Worm (Caenorhabditis elegans) whole organism, young adult: ENCODE results near the gene fos-1.

Experiments
- B0019.2 ChIP-seq: fragments of 200-800 bp; sonication (Bioruptor generic); conservative IDR thresholded peaks from 2 replicates; pipeline ENCODE4 v1.3.6; 2022; ENCODE audit warnings: missing genetic modification reagents, missing genetic modification characterization, missing compliant biosample characterization
- C06A6.2 ChIP-seq: fragments of 200-800 bp; sonication (Bioruptor generic); conservative IDR thresholded peaks from 2 replicates; pipeline ENCODE4 v1.3.6; 2022; ENCODE audit warnings: missing genetic modification characterization, missing compliant biosample characterization
- C17E4.6 ChIP-seq: fragments of 200-800 bp; sonication (Bioruptor generic); IDR thresholded peaks from 2 replicates; pipeline ENCODE4 v1.3.6; 2022; ENCODE audit warnings: missing genetic modification reagents, missing genetic modification characterization, missing compliant biosample characterization
- D2030.7 ChIP-seq: fragments of 200-800 bp; sonication (Bioruptor generic); IDR thresholded peaks from 2 replicates; pipeline ENCODE4 v1.3.6; 2022; ENCODE audit warnings: missing genetic modification reagents, missing genetic modification characterization, missing compliant biosample characterization
- F39B2.1 ChIP-seq: fragments of 200-800 bp; sonication (Bioruptor generic); IDR thresholded peaks from 2 replicates; pipeline ENCODE4 v1.3.6; 2022; ENCODE audit warnings: missing genetic modification reagents, missing genetic modification characterization, missing compliant biosample characterization
- F57C9.4 ChIP-seq: sonication (generic microtip); optimal IDR thresholded peaks from 2 replicates; lab custom pipeline; 2017; ENCODE audit warnings: mild to moderate bottlenecking, missing genetic modification characterization, missing compliant biosample characterization
- K12H6.12 ChIP-seq: fragments of 200-800 bp; sonication (Bioruptor generic); optimal IDR thresholded peaks from 2 replicates; lab custom pipeline; 2018; ENCODE audit warnings: mild to moderate bottlenecking, missing genetic modification characterization, missing compliant biosample characterization
- T26A5.8 ChIP-seq: sonication (generic microtip); optimal IDR thresholded peaks from 2 replicates; lab custom pipeline; 2016; ENCODE audit warnings: missing genetic modification characterization, missing compliant biosample characterization
- Y53G8AR.9 ChIP-seq: fragments of 200-800 bp; sonication (Bioruptor generic); conservative IDR thresholded peaks from 2 replicates; pipeline ENCODE4 v1.3.6; 2022; ENCODE audit warnings: missing genetic modification reagents, missing genetic modification characterization, missing compliant biosample characterization
- Y79H2A.3 ChIP-seq: fragments of 200-800 bp; sonication (Bioruptor generic); conservative IDR thresholded peaks from 2 replicates; pipeline ENCODE4 v1.3.6; 2022; ENCODE audit warnings: missing genetic modification reagents, missing genetic modification characterization, missing compliant biosample characterization
- Y95B8A.8 ChIP-seq: fragments of 200-800 bp; sonication (Bioruptor generic); IDR thresholded peaks from 2 replicates; pipeline ENCODE4 v1.3.6; 2022; ENCODE audit warnings: missing genetic modification reagents, missing genetic modification characterization, missing compliant biosample characterization
- cebp-1 ChIP-seq, 2 experiments: fragments of 200-800 bp in 1 of 2; sonication (Bioruptor generic) in 1 of 2; sonication (generic microtip) in 1 of 2; IDR thresholded peaks in 1 of 2; optimal IDR thresholded peaks in 1 of 2; 2 replicates each; pipeline versions ENCODE4 v1.3.6 to Lab custom; 2017 to 2022; ENCODE audit warnings: missing compliant biosample characterization in 2 of 2, missing genetic modification characterization in 2 of 2, mild to moderate bottlenecking in 1 of 2, missing genetic modification reagents in 1 of 2, moderate library complexity in 1 of 2
- cebp-2 ChIP-seq: fragments of 200-800 bp; sonication (Bioruptor generic); IDR thresholded peaks from 2 replicates; pipeline ENCODE4 v1.3.6; 2022; ENCODE audit warnings: missing genetic modification characterization, missing compliant biosample characterization
- ceh-79 ChIP-seq: sonication (generic microtip); optimal IDR thresholded peaks from 2 replicates; lab custom pipeline; 2017; ENCODE audit warnings: mild to moderate bottlenecking, missing genetic modification characterization, missing compliant biosample characterization
- ceh-91 ChIP-seq: fragments of 200-800 bp; sonication (Bioruptor generic); IDR thresholded peaks from 2 replicates; pipeline ENCODE4 v1.3.6; 2022; ENCODE audit warnings: missing genetic modification reagents, missing genetic modification characterization, missing compliant biosample characterization
- chd-7 ChIP-seq: sonication (generic microtip); optimal IDR thresholded peaks from 2 replicates; lab custom pipeline; 2016; ENCODE audit warnings: mild to moderate bottlenecking, missing genetic modification characterization, moderate library complexity, missing compliant biosample characterization
- ekl-4 ChIP-seq: fragments of 200-800 bp; sonication (Bioruptor generic); IDR thresholded peaks from 2 replicates; pipeline ENCODE4 v1.3.6; 2022; ENCODE audit warnings: missing genetic modification reagents, missing genetic modification characterization, missing compliant biosample characterization
- ets-4 ChIP-seq: fragments of 200-800 bp; sonication (Bioruptor generic); optimal IDR thresholded peaks from 2 replicates; lab custom pipeline; 2018; ENCODE audit warnings: mild to moderate bottlenecking, missing genetic modification characterization, missing compliant biosample characterization
- hlh-26 ChIP-seq: fragments of 200-800 bp; sonication (Bioruptor generic); conservative IDR thresholded peaks from 2 replicates; pipeline ENCODE4 v1.3.6; 2022; ENCODE audit warnings: missing genetic modification reagents, missing genetic modification characterization, missing compliant biosample characterization
- hmg-1.2 ChIP-seq: fragments of 200-800 bp; sonication (Bioruptor generic); IDR thresholded peaks from 2 replicates; pipeline ENCODE4 v1.3.6; 2022; ENCODE audit warnings: missing genetic modification reagents, missing genetic modification characterization, missing compliant biosample characterization
- hrde-1 ChIP-seq: sonication (generic microtip); optimal IDR thresholded peaks from 2 replicates; lab custom pipeline; 2016; ENCODE audit warnings: missing genetic modification characterization, mild to moderate bottlenecking, missing compliant biosample characterization, moderate library complexity, missing genotype, missing genetic modification reagents, borderline replicate concordance
- hsf-1 ChIP-seq: fragments of 200-800 bp; sonication (Bioruptor generic); IDR thresholded peaks from 2 replicates; pipeline ENCODE4 v1.3.6; 2022; ENCODE audit warnings: missing genetic modification reagents, missing genetic modification characterization, missing compliant biosample characterization
- lin-26 ChIP-seq: fragments of 200-800 bp; sonication (Bioruptor generic); IDR thresholded peaks from 2 replicates; pipeline ENCODE4 v1.3.6; 2022; ENCODE audit warnings: missing genetic modification reagents, missing genetic modification characterization, missing compliant biosample characterization
- lir-1 ChIP-seq: fragments of 200-800 bp; sonication (Bioruptor generic); conservative IDR thresholded peaks from 2 replicates; pipeline ENCODE4 v1.3.6; 2022; ENCODE audit warnings: missing genetic modification reagents, missing genetic modification characterization, missing compliant biosample characterization
- lsl-1 ChIP-seq: fragments of 200-800 bp; sonication (Bioruptor generic); optimal IDR thresholded peaks from 2 replicates; lab custom pipeline; 2018; ENCODE audit warnings: mild to moderate bottlenecking, missing genetic modification characterization, moderate library complexity, missing compliant biosample characterization
- madf-8 ChIP-seq: fragments of 200-800 bp; sonication (Bioruptor generic); conservative IDR thresholded peaks from 2 replicates; pipeline ENCODE4 v1.3.6; 2022; ENCODE audit warnings: missing genetic modification reagents, missing genetic modification characterization, missing compliant biosample characterization
- mes-4 ChIP-seq: sonication (generic microtip); optimal IDR thresholded peaks from 2 replicates; lab custom pipeline; 2016; ENCODE audit warnings: missing genotype, missing genetic modification characterization, missing compliant biosample characterization
- nhr-90 ChIP-seq: sonication (generic microtip); optimal IDR thresholded peaks from 2 replicates; lab custom pipeline; 2016; ENCODE audit warnings: missing genotype, mild to moderate bottlenecking, missing genetic modification characterization, missing compliant biosample characterization
- pha-4 ChIP-seq: fragments of 150-350 bp; sonication (generic microtip); optimal IDR thresholded peaks from 2 replicates; lab custom pipeline; 2014; ENCODE audit warnings: missing biosample characterization, missing genetic modification reagents, missing genetic modification characterization
- rcor-1 ChIP-seq: fragments of 200-800 bp; sonication (Bioruptor generic); IDR thresholded peaks from 2 replicates; pipeline ENCODE4 v1.3.6; 2022; ENCODE audit warnings: missing genetic modification reagents, missing genetic modification characterization, missing compliant biosample characterization
- repo-1 ChIP-seq: sonication (generic microtip); optimal IDR thresholded peaks from 2 replicates; lab custom pipeline; 2017; ENCODE audit warnings: mild to moderate bottlenecking, missing genetic modification characterization, missing compliant biosample characterization
- somi-1 ChIP-seq: fragments of 200-800 bp; sonication (Bioruptor generic); optimal IDR thresholded peaks from 2 replicates; lab custom pipeline; 2018; ENCODE audit warnings: mild to moderate bottlenecking, missing genetic modification characterization, missing compliant biosample characterization
- zim-3 ChIP-seq: sonication (generic microtip); optimal IDR thresholded peaks from 2 replicates; lab custom pipeline; 2017; ENCODE audit warnings: mild to moderate bottlenecking, missing genetic modification characterization, moderate library complexity, missing compliant biosample characterization

The fos-1 gene

DNA sequence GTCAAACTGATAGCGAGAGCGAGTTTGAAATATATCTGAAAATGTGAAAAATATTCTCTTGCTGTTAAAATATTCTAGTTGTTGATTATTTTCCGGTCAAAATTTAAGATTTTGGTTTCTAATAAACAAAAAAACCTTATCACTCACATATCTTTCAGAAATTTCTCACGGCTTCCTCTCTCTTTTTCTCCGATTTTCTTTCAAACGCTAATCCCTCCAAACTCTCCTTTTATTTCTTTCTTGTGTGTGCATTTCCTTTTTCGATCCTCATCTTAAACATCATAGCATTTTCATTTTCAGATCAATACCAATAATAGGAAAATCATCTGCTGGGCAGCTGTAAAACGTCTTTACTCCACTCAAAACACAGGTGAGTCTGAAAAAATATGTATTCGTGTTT, at the start of gene fos-1:
Gene fos-1 (plus strand): TSS at position 301 of the 400 bp plus-strand sequence.
- TF ChIP-seq lir-1 (GFP tag; lab: Robert Waterston, UW) (no peak), C17E4.6 (GFP tag; lab: Robert Waterston, UW) (no peak), C06A6.2 (no peak), madf-8 (no peak)

DNA sequence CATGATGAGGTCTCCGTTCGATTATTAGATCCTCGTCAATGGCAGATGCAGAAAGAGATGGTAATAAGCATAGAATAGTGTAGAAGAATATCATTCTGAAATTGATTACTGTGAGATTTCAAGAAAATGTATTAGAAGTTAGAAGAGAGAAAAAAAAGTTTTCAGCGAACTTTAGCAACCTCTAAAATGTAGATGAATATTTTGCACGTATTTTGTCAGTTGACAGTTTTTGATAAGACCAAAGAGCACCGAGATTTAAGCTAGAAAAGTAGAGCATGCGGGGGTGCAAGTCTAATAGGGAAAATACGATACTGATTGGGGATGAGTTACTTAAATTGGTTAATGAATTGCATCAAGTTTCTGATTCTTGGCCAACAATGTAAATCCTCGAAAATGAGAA, 48.7 kb upstream of the fos-1 start, which contains the start of gene M03F8.6:
Gene M03F8.6 (minus strand): TSS at position 101 of the 400 bp plus-strand sequence.
- TF ChIP-seq ceh-91 (no peak), Y95B8A.8 (GFP tag; lab: Robert Waterston, UW) (no peak), cebp-1 (GFP tag; IDR thresholded peaks at IDR 0.05; lab: Robert Waterston, UW) (no peak), cebp-1 (tag; optimal IDR thresholded peaks at IDR 0.05; lab: Kevin White, UChicago) (no peak), nhr-90 (tag; lab: Kevin White, UChicago) (no peak), ceh-79 (tag; lab: Kevin White, UChicago) (no peak), somi-1 (no peak), B0019.2 (no peak), pha-4 (tag; lab: Kevin White, UChicago) (no peak), lsl-1 (GFP tag; lab: Kevin White, UChicago) (no peak), chd-7 (tag; lab: Kevin White, UChicago) (no peak), F39B2.1 (GFP tag; lab: Robert Waterston, UW) (no peak)

DNA sequence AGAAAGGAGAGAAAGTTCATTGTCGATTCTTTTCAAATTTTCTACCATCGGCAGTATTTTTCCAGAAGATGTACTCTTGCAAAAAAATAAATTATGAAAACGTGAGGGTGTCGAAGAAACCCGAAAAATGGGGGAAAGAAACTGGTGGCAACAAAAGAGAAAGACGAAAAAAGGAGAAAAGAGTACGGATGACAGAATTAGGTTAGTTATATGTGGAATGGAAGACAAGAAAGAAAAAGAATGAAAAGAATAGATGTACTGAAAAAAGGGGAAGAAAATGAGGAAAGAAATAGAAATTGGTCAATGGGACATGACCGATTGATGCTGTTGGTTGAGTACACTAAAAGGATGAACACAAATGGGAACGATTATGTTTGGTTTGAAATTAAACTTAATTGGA, 47.8 kb upstream of the fos-1 start:
- TF ChIP-seq Y79H2A.3 (GFP tag; lab: Robert Waterston, UW) = no peak
- TF ChIP-seq repo-1 (tag; lab: Kevin White, UChicago) = no peak
- TF ChIP-seq rcor-1 (GFP tag; lab: Robert Waterston, UW) = no peak
- TF ChIP-seq ekl-4 (GFP tag; lab: Robert Waterston, UW) = no peak
- TF ChIP-seq chd-7 (tag; lab: Kevin White, UChicago) = no peak
- TF ChIP-seq mes-4 (tag; lab: Kevin White, UChicago) = no peak
- TF ChIP-seq hrde-1 = no peak
- TF ChIP-seq hlh-26 (GFP tag; lab: Robert Waterston, UW) = no peak
- TF ChIP-seq, all 124 proteins: peak for 0

DNA sequence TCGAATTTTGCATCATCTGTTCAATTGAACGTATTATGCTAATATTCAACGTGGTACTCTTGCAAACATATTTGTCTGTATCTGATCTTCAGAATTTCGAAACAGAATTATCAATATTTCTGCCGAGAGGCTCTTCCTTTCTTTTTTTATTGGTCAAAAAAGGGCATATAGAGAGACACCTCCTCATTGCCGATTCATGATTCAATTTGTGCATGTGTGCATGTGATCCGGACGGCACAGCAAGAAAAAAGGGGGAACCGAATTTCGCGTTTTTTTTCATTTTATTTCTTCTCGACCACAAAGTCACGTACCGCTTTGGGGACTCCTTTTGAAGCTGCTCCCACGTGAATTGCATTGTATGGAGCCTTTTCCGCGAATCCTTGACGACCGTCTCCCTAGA, 41.9 kb upstream of the fos-1 start, which contains the start of gene mcp-1:
Gene mcp-1 (plus strand): TSS at position 292 of the 400 bp plus-strand sequence.
- 0 out of 2 replicates have a peak, but pooled peaks have one; percentile 16 for TF ChIP-seq cebp-2 (GFP tag; lab: Robert Waterston, UW)
- TF ChIP-seq zim-3 (tag; lab: Kevin White, UChicago) = no peak

DNA sequence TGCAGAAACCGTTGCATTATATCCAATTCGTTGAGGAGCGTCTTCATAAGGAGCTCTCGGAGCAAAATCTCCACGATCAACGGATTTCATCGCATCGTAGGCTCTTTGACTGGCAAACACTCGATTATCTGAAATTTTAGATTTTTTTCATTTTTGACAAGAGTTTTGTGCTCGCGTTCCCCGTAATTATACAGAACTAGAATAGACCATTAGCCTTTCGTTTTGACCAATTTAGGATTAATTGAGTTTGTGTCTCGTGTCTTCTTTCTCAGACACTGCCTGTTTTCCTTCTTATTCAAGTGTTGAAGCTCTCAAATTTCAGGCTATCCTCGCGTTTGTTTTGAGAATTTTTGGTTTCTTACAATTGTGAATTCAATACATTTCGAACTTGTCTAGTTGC, 40.3 kb upstream of the fos-1 start:
- TF ChIP-seq T26A5.8 (tag; lab: Kevin White, UChicago) = no peak
- TF ChIP-seq D2030.7 (GFP tag; lab: Robert Waterston, UW) = no peak
- TF ChIP-seq lin-26 = no peak
- TF ChIP-seq F57C9.4 (tag; lab: Kevin White, UChicago) = no peak
- no peak for TF ChIP-seq ets-4

DNA sequence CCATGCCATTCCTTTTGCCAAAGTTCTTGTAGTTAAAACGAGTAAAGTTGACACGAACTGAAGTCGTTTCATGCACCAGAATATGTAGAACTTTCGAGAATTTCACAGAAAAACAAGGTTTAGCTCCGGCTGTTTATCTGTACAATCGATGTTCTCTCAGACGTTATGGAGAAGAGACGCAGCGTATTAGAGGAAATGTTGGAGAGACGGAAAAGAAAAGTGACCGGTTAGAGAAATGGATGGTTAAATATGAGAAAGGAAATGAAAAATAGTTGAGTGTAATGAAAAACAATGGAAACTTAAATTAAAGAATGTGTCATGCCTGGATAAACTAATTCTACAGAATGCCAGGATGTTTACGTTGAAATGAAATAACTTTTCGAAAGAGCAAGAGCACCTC, 39.7 kb upstream of the fos-1 start, which contains the start of gene pcm-1:
Gene pcm-1 (minus strand): TSS at position 187 of the 400 bp plus-strand sequence.
- TF ChIP-seq K12H6.12 (peak; percentile 33), Y53G8AR.9 (GFP tag; lab: Robert Waterston, UW) (no peak), hsf-1 (GFP tag; lab: Robert Waterston, UW) (no peak), hmg-1.2 (peak; percentile 45; the same call in 1 of the 2 replicates)
